Worm (Caenorhabditis elegans): ENCODE data around the gene lsy-12.

The lsy-12 gene

ce11 chrV:9821724-9822123 lies 38.0 kb downstream of the lsy-12 start, which contains the start of gene str-193:
TSS of gene str-193 (minus strand) at chrV:9821824.
- TF ChIP-seq madf-2 (tag; optimal IDR thresholded peaks at IDR 0.05) (no peak), dve-1 (tag; optimal IDR thresholded peaks at IDR 0.05) (no peak), mec-3 (tag; optimal IDR thresholded peaks at IDR 0.05; ENCODE audit: borderline replicate concordance) (no peak), lin-11 (tag; optimal IDR thresholded peaks at IDR 0.05) (no peak), ceh-24 (tag; optimal IDR thresholded peaks at IDR 0.05) (no peak), hlh-15 (tag; optimal IDR thresholded peaks at IDR 0.05) (no peak), che-1 (tag; optimal IDR thresholded peaks at IDR 0.05) (no peak), ceh-30 (tag; optimal IDR thresholded peaks at IDR 0.05) (no peak), pros-1 (tag; optimal IDR thresholded peaks at IDR 0.05) (no peak), npax-4 (tag; optimal IDR thresholded peaks at IDR 0.05) (no peak), nhr-232 (tag; optimal IDR thresholded peaks at IDR 0.05) (no peak), pqm-1 (tag; optimal IDR thresholded peaks at IDR 0.05) (no peak), pat-9 (tag; optimal IDR thresholded peaks at IDR 0.05) (no peak), eyg-1 (tag; optimal IDR thresholded peaks at IDR 0.05) (no peak), fkh-6 (tag; optimal IDR thresholded peaks at IDR 0.05) (no peak), ceh-19 (GFP tag; optimal IDR thresholded peaks at IDR 0.05) (no peak), tbx-2 (tag; optimal IDR thresholded peaks at IDR 0.05) (no peak), syd-9 (tag; optimal IDR thresholded peaks at IDR 0.05) (no peak), ceh-2 (tag; optimal IDR thresholded peaks at IDR 0.05) (no peak), sox-4 (tag; optimal IDR thresholded peaks at IDR 0.05) (no peak)

- no peak for TF ChIP-seq T23F11.4 (GFP tag; optimal IDR thresholded peaks at IDR 0.05)
- TF ChIP-seq ceh-24 (tag; optimal IDR thresholded peaks at IDR 0.05), result no peak
- no peak for TF ChIP-seq Y22D7AL.16 (tag; optimal IDR thresholded peaks at IDR 0.05)
- TF ChIP-seq hlh-30 (tag; optimal IDR thresholded peaks at IDR 0.05; ENCODE audit: insufficient read depth), result no peak
- TF ChIP-seq nhr-11 (tag; optimal IDR thresholded peaks at IDR 0.05), result no peak
- TF ChIP-seq F13H6.1 (tag; optimal IDR thresholded peaks at IDR 0.05), result no peak
- TF ChIP-seq ref-2 (tag; optimal IDR thresholded peaks at IDR 0.05), result no peak
- TF ChIP-seq pqm-1 (tag; optimal IDR thresholded peaks at IDR 0.05), result no peak
- no peak for TF ChIP-seq ceh-6 (GFP tag; optimal IDR thresholded peaks at IDR 0.05)
- no peak for TF ChIP-seq hlh-13 (GFP tag; optimal IDR thresholded peaks at IDR 0.05)
Measured at ce11 chrV:9816390-9816789, 43.4 kb downstream of the lsy-12 start, which contains the start of gene sru-31. TSS of gene sru-31 (plus strand) at chrV:9816690.

- TF ChIP-seq unc-86 (tag; optimal IDR thresholded peaks at IDR 0.05) (no peak), lin-11 (tag; optimal IDR thresholded peaks at IDR 0.05) (no peak), ceh-2 (tag; optimal IDR thresholded peaks at IDR 0.05) (no peak), eyg-1 (tag; optimal IDR thresholded peaks at IDR 0.05) (no peak), nhr-232 (tag; optimal IDR thresholded peaks at IDR 0.05) (no peak), ama-1 (optimal IDR thresholded peaks at IDR 0.05) (no peak), unc-55 (GFP tag; optimal IDR thresholded peaks at IDR 0.05) (no peak), ceh-48 (tag; optimal IDR thresholded peaks at IDR 0.05) (no peak), K09A11.1 (tag; optimal IDR thresholded peaks at IDR 0.05; ENCODE audit: insufficient read depth) (no peak), ceh-34 (tag; optimal IDR thresholded peaks at IDR 0.05) (no peak), ceh-14 (tag; optimal IDR thresholded peaks at IDR 0.05) (no peak), ceh-22 (tag; optimal IDR thresholded peaks at IDR 0.05) (no peak), T23F11.4 (GFP tag; optimal IDR thresholded peaks at IDR 0.05) (no peak), hlh-6 (tag; optimal IDR thresholded peaks at IDR 0.05) (no peak)
Measured at ce11 chrV:9813527-9813926, 46.2 kb downstream of the lsy-12 start, which contains the start of gene sru-30. TSS of gene sru-30 (plus strand) at chrV:9813827.

- TF ChIP-seq ztf-16 (tag; optimal IDR thresholded peaks at IDR 0.05), result no peak
- TF ChIP-seq pha-4 (tag; optimal IDR thresholded peaks at IDR 0.05), result no peak
- TF ChIP-seq madf-2 (tag; optimal IDR thresholded peaks at IDR 0.05), result no peak
- TF ChIP-seq eyg-1 (tag; optimal IDR thresholded peaks at IDR 0.05), result no peak
- TF ChIP-seq sox-2 (GFP tag; IDR thresholded peaks at IDR 0.05), result no peak
- no peak for TF ChIP-seq F13H6.1 (tag; optimal IDR thresholded peaks at IDR 0.05)
- no peak for TF ChIP-seq ttx-3 (tag; optimal IDR thresholded peaks at IDR 0.05)
- TF ChIP-seq pat-9 (tag; optimal IDR thresholded peaks at IDR 0.05), result no peak
- no peak for TF ChIP-seq fkh-6 (tag; optimal IDR thresholded peaks at IDR 0.05)
- TF ChIP-seq ceh-45 (GFP tag; IDR thresholded peaks at IDR 0.05), result no peak
- no peak for TF ChIP-seq ama-1 (optimal IDR thresholded peaks at IDR 0.05)
Measured at ce11 chrV:9812216-9812615, 47.5 kb downstream of the lsy-12 start.
